Fruit fly (Drosophila melanogaster): ENCODE measurements around the gene Slimp.

Slimp gene

dm6 chr3R:24106879-24107441 lies 41.8 kb downstream of the Slimp start, which contains the start of gene CG10694:
TSS of gene CG10694 (plus strand) at chr3R:24107391.
- TF ChIP-seq CTCF (optimal IDR thresholded peaks at IDR 0.05), result no peak
- no peak for TF ChIP-seq CG8478 (optimal IDR thresholded peaks at IDR 0.05)

dm6 chr3R:24106059-24106631 lies 42.6 kb downstream of the Slimp start:
- TF ChIP-seq CG8478 (optimal IDR thresholded peaks at IDR 0.05) (no peak), CTCF (optimal IDR thresholded peaks at IDR 0.05) (no peak)

dm6 chr3R:24105312-24105902 lies 43.4 kb downstream of the Slimp start, which contains the start of gene Syx1A:
TSS of gene Syx1A (minus strand) at chr3R:24105763.
- TF ChIP-seq CG8478 (optimal IDR thresholded peaks at IDR 0.05) (no peak), CTCF (optimal IDR thresholded peaks at IDR 0.05) (peak in 1 of 2 experiments; percentile 34)

- TF ChIP-seq CG8478 (optimal IDR thresholded peaks at IDR 0.05), result no peak
- no peak for TF ChIP-seq CTCF (optimal IDR thresholded peaks at IDR 0.05)
Observed at dm6 chr3R:24104471-24105311, 44.1 kb downstream of the Slimp start.

dm6 chr3R:24103708-24104107 lies 45.1 kb downstream of the Slimp start:
- TF ChIP-seq CG8478 (optimal IDR thresholded peaks at IDR 0.05) (no peak), CTCF (optimal IDR thresholded peaks at IDR 0.05) (no peak)

dm6 chr3R:24102387-24102786 lies 46.4 kb downstream of the Slimp start:
- TF ChIP-seq CTCF (optimal IDR thresholded peaks at IDR 0.05), result no peak
- no peak for TF ChIP-seq CG8478 (optimal IDR thresholded peaks at IDR 0.05)

dm6 chr3R:24101437-24101836 lies 47.3 kb downstream of the Slimp start:
- TF ChIP-seq CTCF (optimal IDR thresholded peaks at IDR 0.05), result no peak
- TF ChIP-seq CG8478 (optimal IDR thresholded peaks at IDR 0.05), result no peak

- TF ChIP-seq CTCF (optimal IDR thresholded peaks at IDR 0.05) (no peak), CG8478 (optimal IDR thresholded peaks at IDR 0.05) (no peak)
Observed at dm6 chr3R:24100717-24101116, 48.0 kb downstream of the Slimp start.

dm6 chr3R:24099039-24100026 lies 49.4 kb downstream of the Slimp start:
- TF ChIP-seq CTCF (optimal IDR thresholded peaks at IDR 0.05) (no peak), CG8478 (optimal IDR thresholded peaks at IDR 0.05) (no peak)
